Worm (Caenorhabditis elegans): ENCODE results near the gene elof-1.
A peak's percentile ranks its signal among the peaks of the same experiment; 100 is the strongest.

elof-1 gene

ce11 chrII:14383644-14384043, 34.1 kb downstream of the elof-1 start, which contains the start of gene mes-2:
Gene mes-2 (plus strand): TSS chrII:14383973.
- no peak for TF ChIP-seq ceh-63 (GFP tag; optimal IDR thresholded peaks at IDR 0.05)
- peak; percentile 73 for TF ChIP-seq ztf-4 (tag; optimal IDR thresholded peaks at IDR 0.05)
- TF ChIP-seq rnt-1 (tag; optimal IDR thresholded peaks at IDR 0.05), result peak; percentile 88
- TF ChIP-seq efl-1 (optimal IDR thresholded peaks at IDR 0.05), result peak; percentile 99 to 100
- TF ChIP-seq efl-1 (GFP tag; optimal IDR thresholded peaks at IDR 0.05 in 1 of 2), result peak; percentile 99 to 100
- peak; percentile 80 to 92 (median 89) for TF ChIP-seq ceh-82 (tag; optimal IDR thresholded peaks at IDR 0.05)
- no peak for TF ChIP-seq sptf-1 (tag; optimal IDR thresholded peaks at IDR 0.05)
- TF ChIP-seq hlh-17 (GFP tag; optimal IDR thresholded peaks at IDR 0.05; ENCODE audit: borderline replicate concordance), result no peak
- TF ChIP-seq pag-3 (tag; optimal IDR thresholded peaks at IDR 0.05; ENCODE audit: borderline replicate concordance, insufficient read depth), result no peak
- TF ChIP-seq nhr-85 (tag), result peak; percentile 83
- TF ChIP-seq ceh-88 (GFP tag; IDR thresholded peaks at IDR 0.05), result peak; percentile 46; the same call in 1 of the 2 replicates
- TF ChIP-seq nhr-19 (GFP tag; conservative IDR thresholded peaks at IDR 0.05), result peak; percentile 84
- 0 out of 2 replicates have a peak, but pooled peaks have one; percentile 31 for TF ChIP-seq mab-9 (GFP tag; IDR thresholded peaks at IDR 0.05)
- no peak for TF ChIP-seq efl-3 (GFP tag; optimal IDR thresholded peaks at IDR 0.05)
- peak; percentile 65 for TF ChIP-seq nhr-11 (tag; optimal IDR thresholded peaks at IDR 0.05)
- TF ChIP-seq hpl-2 (GFP tag; optimal IDR thresholded peaks at IDR 0.05), result peak; percentile 40
- peak; percentile 72 for TF ChIP-seq irx-1 (tag; optimal IDR thresholded peaks at IDR 0.05)
- TF ChIP-seq hlh-4 (tag; optimal IDR thresholded peaks at IDR 0.05), result no peak
- TF ChIP-seq unc-86 (tag; optimal IDR thresholded peaks at IDR 0.05), result peak; percentile 76
- TF ChIP-seq C16A3.4 (tag; optimal IDR thresholded peaks at IDR 0.05), result peak; percentile 93
- peak; percentile 26 for TF ChIP-seq pax-3 (tag; optimal IDR thresholded peaks at IDR 0.05)
- TF ChIP-seq sox-4 (tag; optimal IDR thresholded peaks at IDR 0.05), result no peak
- TF ChIP-seq lir-3 (tag; optimal IDR thresholded peaks at IDR 0.05; ENCODE audit: poor library complexity), result peak; percentile 6
- TF ChIP-seq C04F5.9 (tag; optimal IDR thresholded peaks at IDR 0.05), result peak; percentile 26
- no peak for TF ChIP-seq ztf-11 (tag; optimal IDR thresholded peaks at IDR 0.05)
- TF ChIP-seq C34B4.2 (tag; optimal IDR thresholded peaks at IDR 0.05), result no peak
- no peak for TF ChIP-seq alr-1 (tag; optimal IDR thresholded peaks at IDR 0.05; ENCODE audit: borderline replicate concordance)
- peak; percentile 21 for TF ChIP-seq nhr-237 (tag; optimal IDR thresholded peaks at IDR 0.05)
- TF ChIP-seq pqm-1 (tag; optimal IDR thresholded peaks at IDR 0.05), result no peak
- TF ChIP-seq fkh-4 (tag; optimal IDR thresholded peaks at IDR 0.05; ENCODE audit: borderline replicate concordance), result no peak
- peak; percentile 98 to 99 (median 99) for TF ChIP-seq dpl-1 (GFP tag; optimal IDR thresholded peaks at IDR 0.05)
- no peak for TF ChIP-seq egl-27 (tag; optimal IDR thresholded peaks at IDR 0.05)
- peak; percentile 83 for TF ChIP-seq tbx-2 (tag; optimal IDR thresholded peaks at IDR 0.05)
- no peak for TF ChIP-seq blmp-1 (tag; optimal IDR thresholded peaks at IDR 0.05)
- TF ChIP-seq ceh-8 (GFP tag; optimal IDR thresholded peaks at IDR 0.05), result peak; percentile 38
- no peak for TF ChIP-seq mef-2 (tag; optimal IDR thresholded peaks at IDR 0.05)
- peak; percentile 86 for TF ChIP-seq mep-1 (tag; optimal IDR thresholded peaks at IDR 0.05)
- no peak for TF ChIP-seq unc-30 (tag; optimal IDR thresholded peaks at IDR 0.05)
- TF ChIP-seq zip-4 (GFP tag; optimal IDR thresholded peaks at IDR 0.05), result peak; percentile 49
- no peak for TF ChIP-seq tlp-1 (tag; optimal IDR thresholded peaks at IDR 0.05)
- peak; percentile 86 for TF ChIP-seq nhr-90 (tag; optimal IDR thresholded peaks at IDR 0.05; ENCODE audit: poor library complexity)
- TF ChIP-seq nhr-12 (tag; optimal IDR thresholded peaks at IDR 0.05), result no peak
- TF ChIP-seq nhr-76 (tag; optimal IDR thresholded peaks at IDR 0.05), result no peak
- peak; percentile 80 for TF ChIP-seq swsn-7 (tag; optimal IDR thresholded peaks at IDR 0.05)
- TF ChIP-seq skn-1 (tag; optimal IDR thresholded peaks at IDR 0.05), result peak; percentile 72
- TF ChIP-seq nhr-77 (tag; optimal IDR thresholded peaks at IDR 0.05), result peak; percentile 88
- peak; percentile 80 for TF ChIP-seq nhr-20 (tag; optimal IDR thresholded peaks at IDR 0.05)
- TF ChIP-seq nhr-47 (tag; optimal IDR thresholded peaks at IDR 0.05), result peak; percentile 92
- no peak for TF ChIP-seq unc-98 (GFP tag; IDR thresholded peaks at IDR 0.05)
- TF ChIP-seq dsc-1 (tag; optimal IDR thresholded peaks at IDR 0.05), result peak; percentile 88
- peak; percentile 89 for TF ChIP-seq nhr-71 (tag; optimal IDR thresholded peaks at IDR 0.05)
- TF ChIP-seq aha-1 (tag; optimal IDR thresholded peaks at IDR 0.05), result no peak
- TF ChIP-seq lin-14 (GFP tag; optimal IDR thresholded peaks at IDR 0.05), result no peak

Data from whole organism, L1 larva.